Fruit fly (Drosophila melanogaster) whole organism, prepupa: ENCODE data around the gene mdlc.
A peak's percentile ranks its signal among the peaks of the same experiment; 100 is the strongest.

Source experiments
- Blimp-1 ChIP-seq: fragments of 200-800 bp; sonication (Bioruptor generic); optimal IDR thresholded peaks from 3 replicates; lab custom pipeline; 2017; ENCODE audit warnings: missing biosample characterization, missing genetic modification characterization, mild to moderate bottlenecking, moderate library complexity, missing genetic modification reagents
- CG10631 ChIP-seq: fragments of 200-800 bp; sonication (Bioruptor generic); optimal IDR thresholded peaks from 2 replicates; lab custom pipeline; 2016; ENCODE audit warnings: missing biosample characterization, missing genetic modification characterization
- CG10669 ChIP-seq: fragments of 200-800 bp; sonication (Bioruptor generic); optimal IDR thresholded peaks from 3 replicates; lab custom pipeline; 2018; ENCODE audit warnings: missing biosample characterization, mild to moderate bottlenecking, missing genetic modification characterization, moderate library complexity
- CG15336 ChIP-seq: fragments of 200-800 bp; sonication (Bioruptor generic); IDR thresholded peaks from 2 replicates; pipeline ENCODE4 v1.3.6; 2022; ENCODE audit warnings: missing biosample characterization, missing genetic modification characterization
- CG1621 ChIP-seq: fragments of 200-800 bp; sonication (Bioruptor generic); optimal IDR thresholded peaks from 3 replicates; lab custom pipeline; 2018; ENCODE audit warnings: missing biosample characterization, mild to moderate bottlenecking, missing genetic modification characterization
- CG16779 ChIP-seq: fragments of 200-800 bp; sonication (Bioruptor generic); optimal IDR thresholded peaks from 3 replicates; lab custom pipeline; 2017; ENCODE audit warnings: missing biosample characterization, mild to moderate bottlenecking, missing genetic modification characterization
- CG3032 ChIP-seq: fragments of 200-800 bp; optimal IDR thresholded peaks from 2 replicates; lab custom pipeline; 2019; ENCODE audit warnings: missing biosample characterization, mild to moderate bottlenecking, missing genetic modification characterization, moderate library complexity
- CG31627 ChIP-seq: fragments of 200-800 bp; sonication (Bioruptor generic); optimal IDR thresholded peaks from 3 replicates; lab custom pipeline; 2016; ENCODE audit warnings: missing biosample characterization, missing genetic modification characterization
- CG32006 ChIP-seq: fragments of 200-800 bp; sonication (Bioruptor generic); optimal IDR thresholded peaks from 3 replicates; lab custom pipeline; 2017; ENCODE audit warnings: missing biosample characterization, mild to moderate bottlenecking, missing genetic modification characterization
- CG34406 ChIP-seq: fragments of 200-800 bp; sonication (Bioruptor generic); optimal IDR thresholded peaks from 3 replicates; lab custom pipeline; 2016; ENCODE audit warnings: missing biosample characterization, missing genetic modification characterization
- CG3919 ChIP-seq: fragments of 200-800 bp; sonication (Bioruptor generic); optimal IDR thresholded peaks from 3 replicates; lab custom pipeline; 2016; ENCODE audit warnings: missing biosample characterization, missing genetic modification characterization
- CG4318 ChIP-seq: fragments of 200-800 bp; sonication (Bioruptor generic); optimal IDR thresholded peaks from 3 replicates; lab custom pipeline; 2017; ENCODE audit warnings: missing biosample characterization, mild to moderate bottlenecking, missing genetic modification characterization
- CG6163 ChIP-seq: fragments of 200-800 bp; sonication (Bioruptor generic); IDR thresholded peaks from 3 replicates; pipeline ENCODE4 v1.3.6; 2022; ENCODE audit warnings: missing biosample characterization, missing genetic modification characterization
- CG6276 ChIP-seq: fragments of 200-800 bp; sonication (Bioruptor generic); optimal IDR thresholded peaks from 2 replicates; lab custom pipeline; 2017; ENCODE audit warnings: missing biosample characterization, mild to moderate bottlenecking, missing genetic modification characterization
- CG6808 ChIP-seq: fragments of 200-800 bp; sonication (Bioruptor generic); optimal IDR thresholded peaks from 3 replicates; lab custom pipeline; 2017; ENCODE audit warnings: missing biosample characterization, missing genetic modification characterization, mild to moderate bottlenecking, moderate library complexity, missing genetic modification reagents
- CG7368 ChIP-seq: fragments of 200-800 bp; sonication (Bioruptor generic); optimal IDR thresholded peaks from 3 replicates; lab custom pipeline; 2016; ENCODE audit warnings: missing biosample characterization, missing genetic modification characterization
- CG8119 ChIP-seq: fragments of 200-800 bp; sonication (Bioruptor generic); IDR thresholded peaks from 3 replicates; pipeline ENCODE4 v1.3.6; 2022; ENCODE audit warnings: missing biosample characterization, missing genetic modification characterization
- CG8319 ChIP-seq: fragments of 200-800 bp; sonication (Bioruptor generic); optimal IDR thresholded peaks from 3 replicates; lab custom pipeline; 2016; ENCODE audit warnings: missing biosample characterization, missing genetic modification characterization
- CG8632 ChIP-seq: fragments of 200-800 bp; sonication (Bioruptor generic); optimal IDR thresholded peaks from 3 replicates; lab custom pipeline; 2016; ENCODE audit warnings: missing biosample characterization, missing genetic modification characterization
- CG9139 ChIP-seq: fragments of 200-800 bp; sonication (Bioruptor generic); optimal IDR thresholded peaks from 3 replicates; lab custom pipeline; 2017; ENCODE audit warnings: missing biosample characterization, mild to moderate bottlenecking, missing genetic modification characterization
- Eip78C ChIP-seq: fragments of 200-800 bp; sonication (Bioruptor generic); peaks from one replicate; lab custom pipeline; 2016; ENCODE audit warnings: missing biosample characterization, missing genetic modification characterization
- Eip93F ChIP-seq: fragments of 200-800 bp; sonication (Bioruptor generic); optimal IDR thresholded peaks from 2 replicates; lab custom pipeline; 2016; ENCODE audit warnings: missing biosample characterization, mild to moderate bottlenecking, missing genetic modification characterization
- Ets21C ChIP-seq: fragments of 200-800 bp; sonication (Bioruptor generic); optimal IDR thresholded peaks from 3 replicates; lab custom pipeline; 2016; ENCODE audit warnings: missing biosample characterization, missing genetic modification characterization
- Ets96B ChIP-seq: fragments of 200-800 bp; optimal IDR thresholded peaks from 2 replicates; lab custom pipeline; 2019; ENCODE audit warnings: missing biosample characterization, mild to moderate bottlenecking, missing genetic modification characterization, moderate library complexity
- Hr38 ChIP-seq: sonication (Bioruptor generic); optimal IDR thresholded peaks from 2 replicates; lab custom pipeline; 2016; ENCODE audit warnings: missing biosample characterization, missing genetic modification characterization
- Hr39 ChIP-seq: fragments of 200-800 bp; sonication (Bioruptor generic); optimal IDR thresholded peaks from 2 replicates; lab custom pipeline; 2016; ENCODE audit warnings: missing biosample characterization, missing genetic modification characterization
- Hr4 ChIP-seq: fragments of 200-800 bp; sonication (Bioruptor generic); optimal IDR thresholded peaks from 3 replicates; lab custom pipeline; 2016; ENCODE audit warnings: missing biosample characterization, missing genetic modification characterization
- Lpt ChIP-seq: fragments of 200-800 bp; sonication (Bioruptor generic); optimal IDR thresholded peaks from 3 replicates; lab custom pipeline; 2016; ENCODE audit warnings: missing biosample characterization, missing genetic modification characterization
- Met ChIP-seq: fragments of 200-800 bp; sonication (Bioruptor generic); optimal IDR thresholded peaks from 3 replicates; lab custom pipeline; 2016; ENCODE audit warnings: missing biosample characterization, missing genetic modification characterization
- OdsH ChIP-seq: fragments of 200-800 bp; sonication (Bioruptor generic); optimal IDR thresholded peaks from 3 replicates; lab custom pipeline; 2016; ENCODE audit warnings: missing biosample characterization, missing genetic modification characterization
- Smox ChIP-seq: fragments of 200-800 bp; sonication (Bioruptor generic); optimal IDR thresholded peaks from 3 replicates; lab custom pipeline; 2016; ENCODE audit warnings: missing biosample characterization, missing genetic modification characterization
- Sox102F ChIP-seq: fragments of 200-800 bp; sonication (Bioruptor generic); optimal IDR thresholded peaks from 2 replicates; lab custom pipeline; 2016; ENCODE audit warnings: missing biosample characterization, mild to moderate bottlenecking, missing genetic modification characterization
- Sox14 ChIP-seq: fragments of 200-800 bp; sonication (Bioruptor generic); optimal IDR thresholded peaks from 3 replicates; lab custom pipeline; 2016; ENCODE audit warnings: missing biosample characterization, missing genetic modification characterization
- achi ChIP-seq: fragments of 200-800 bp; sonication (Bioruptor generic); optimal IDR thresholded peaks from 3 replicates; lab custom pipeline; 2016; ENCODE audit warnings: missing biosample characterization, missing genetic modification characterization
- acj6 ChIP-seq: fragments of 200-800 bp; sonication (Bioruptor generic); optimal IDR thresholded peaks from 3 replicates; lab custom pipeline; 2016; ENCODE audit warnings: missing biosample characterization, missing genetic modification characterization
- dac ChIP-seq: fragments of 200-800 bp; sonication (Bioruptor generic); optimal IDR thresholded peaks from 2 replicates; lab custom pipeline; 2017; ENCODE audit warnings: missing biosample characterization, mild to moderate bottlenecking, missing genetic modification characterization
- dsx ChIP-seq: fragments of 200-800 bp; optimal IDR thresholded peaks from 3 replicates; lab custom pipeline; 2019; ENCODE audit warnings: missing biosample characterization, mild to moderate bottlenecking, missing genetic modification characterization, moderate library complexity; ENCODE audit not compliant: poor library complexity, severe bottlenecking
- eg ChIP-seq: fragments of 200-800 bp; sonication (Bioruptor generic); IDR thresholded peaks from 3 replicates; pipeline ENCODE4 v1.3.6; 2022; ENCODE audit warnings: missing biosample characterization, missing genetic modification characterization
- esn ChIP-seq: fragments of 200-800 bp; sonication (Bioruptor generic); optimal IDR thresholded peaks from 2 replicates; lab custom pipeline; 2016; ENCODE audit warnings: missing biosample characterization, mild to moderate bottlenecking, missing genetic modification characterization, moderate library complexity
- fd85E ChIP-seq: fragments of 200-800 bp; sonication (Bioruptor generic); optimal IDR thresholded peaks from 3 replicates; lab custom pipeline; 2016; ENCODE audit warnings: missing biosample characterization, missing genetic modification characterization
- fkh ChIP-seq: fragments of 200-800 bp; sonication (Bioruptor generic); optimal IDR thresholded peaks from 3 replicates; lab custom pipeline; 2017; ENCODE audit warnings: missing biosample characterization, mild to moderate bottlenecking, missing genetic modification characterization, moderate library complexity
- net ChIP-seq: fragments of 200-800 bp; sonication (Bioruptor generic); optimal IDR thresholded peaks from 3 replicates; lab custom pipeline; 2016; ENCODE audit warnings: missing biosample characterization, missing genetic modification characterization
- pdm3 ChIP-seq: fragments of 200-800 bp; sonication (Bioruptor generic); optimal IDR thresholded peaks from 3 replicates; lab custom pipeline; 2016; ENCODE audit warnings: missing biosample characterization, missing genetic modification characterization
- topi ChIP-seq: fragments of 200-800 bp; sonication (Bioruptor generic); optimal IDR thresholded peaks from 3 replicates; lab custom pipeline; 2016; ENCODE audit warnings: missing biosample characterization, missing genetic modification characterization
- vri ChIP-seq: fragments of 200-800 bp; sonication (Bioruptor generic); optimal IDR thresholded peaks from 3 replicates; lab custom pipeline; 2016; ENCODE audit warnings: missing biosample characterization, mild to moderate bottlenecking, missing genetic modification characterization

mdlc gene

dm6 chr3R:20031043-20031763, 26.3 kb upstream of the mdlc start, which contains the start of gene trem (continued):
- TF ChIP-seq CG32006 (peak; percentile 88), CG16779 (no peak), achi (peak; percentile 75), Met (GFP tag; lab: Kevin White, UChicago) (no peak), CG4318 (GFP tag; lab: Kevin White, UChicago) (peak; percentile 86), Hr4 (GFP tag; lab: Kevin White, UChicago) (peak; percentile 76), fd85E (no peak), CG9139 (GFP tag; lab: Kevin White, UChicago) (no peak), CG8119 (GFP tag; lab: Robert Waterston, UW) (peak; percentile 59; the same call in 2 of the 3 replicates), CG34406 (GFP tag; lab: Kevin White, UChicago) (peak; percentile 71), Ets21C (GFP tag; lab: Kevin White, UChicago) (peak; percentile 65), CG6808 (GFP tag; lab: Kevin White, UChicago) (no peak), Hr39 (GFP tag; lab: Kevin White, UChicago) (peak; percentile 77), acj6 (peak; percentile 81), CG8319 (GFP tag; lab: Kevin White, UChicago) (peak; percentile 67), Hr38 (no peak), OdsH (peak; percentile 86), Sox14 (GFP tag; lab: Kevin White, UChicago) (peak; percentile 74), Lpt (GFP tag; lab: Kevin White, UChicago) (no peak), CG1621 (tag; lab: Kevin White, UChicago) (no peak), Blimp-1 (GFP tag; lab: Kevin White, UChicago) (peak; percentile 41), net (GFP tag; lab: Kevin White, UChicago) (no peak), Eip78C (GFP tag; lab: Kevin White, UChicago) (peak; percentile 91), dsx (GFP tag; lab: Kevin White, UChicago) (no peak), CG8632 (GFP tag; lab: Kevin White, UChicago) (peak; percentile 69)

- TF ChIP-seq esn (GFP tag; lab: Kevin White, UChicago) = peak; percentile 46
- no peak for TF ChIP-seq OdsH
- no peak for TF ChIP-seq topi
- no peak for TF ChIP-seq CG3032 (tag; lab: Kevin White, UChicago)
Observed at dm6 chr3R:20031764-20032079, 25.8 kb upstream of the mdlc start, which contains the start of gene idc. idc (plus strand) TSS chr3R:20031823.

- TF ChIP-seq Blimp-1 (GFP tag; lab: Kevin White, UChicago) (peak; percentile 77), pdm3 (GFP tag; lab: Kevin White, UChicago) (peak; percentile 85), Sox14 (GFP tag; lab: Kevin White, UChicago) (peak; percentile 69), Hr4 (GFP tag; lab: Kevin White, UChicago) (peak; percentile 49), vri (GFP tag; lab: Kevin White, UChicago) (no peak), CG1621 (tag; lab: Kevin White, UChicago) (peak; percentile 81), achi (peak; percentile 76), esn (GFP tag; lab: Kevin White, UChicago) (peak; percentile 90), CG7368 (GFP tag; lab: Kevin White, UChicago) (peak; percentile 87), CG3032 (tag; lab: Kevin White, UChicago) (peak; percentile 76), CG6163 (GFP tag; lab: Robert Waterston, UW) (peak; percentile 89), CG3919 (GFP tag; lab: Kevin White, UChicago) (peak; percentile 90), fd85E (peak; percentile 84), Eip78C (GFP tag; lab: Kevin White, UChicago) (peak; percentile 94), CG8319 (GFP tag; lab: Kevin White, UChicago) (peak; percentile 80), OdsH (peak; percentile 83), CG31627 (peak; percentile 78), CG9139 (GFP tag; lab: Kevin White, UChicago) (peak; percentile 87), acj6 (peak; percentile 74), net (GFP tag; lab: Kevin White, UChicago) (peak; percentile 85), CG4318 (GFP tag; lab: Kevin White, UChicago) (no peak), Sox102F (GFP tag; lab: Kevin White, UChicago) (no peak), CG10631 (GFP tag; lab: Kevin White, UChicago) (peak; percentile 65), CG15336 (no peak; the same call in 1 of the 2 replicates), fkh (GFP tag; lab: Kevin White, UChicago) (peak; percentile 99), CG8632 (GFP tag; lab: Kevin White, UChicago) (peak; percentile 82), dac (peak; percentile 51), CG16779 (no peak), Ets96B (tag; lab: Kevin White, UChicago) (no peak), CG6276 (no peak), eg (GFP tag; lab: Robert Waterston, UW) (peak; percentile 88), Smox (GFP tag; lab: Kevin White, UChicago) (peak; percentile 77), CG10669 (peak; percentile 81), Eip93F (GFP tag; lab: Kevin White, UChicago) (no peak)
Observed at dm6 chr3R:20035887-20036286, 21.7 kb upstream of the mdlc start, which contains the start of gene Regnase-1. Regnase-1 (minus strand) TSS chr3R:20036056.
